Fruit fly (Drosophila melanogaster): Measurements from ENCODE around the gene CG31528.

CG31528 gene

dm6 chr3R:4378363-4379354 lies 37.6 kb upstream of the CG31528 start, which contains the start of gene Sfxn1-3 (continued):
- TF ChIP-seq ERR (GFP tag; optimal IDR thresholded peaks at IDR 0.05), result peak; percentile 26
- TF ChIP-seq rib (GFP tag; IDR thresholded peaks at IDR 0.05), result 0 out of 2 replicates have a peak, but pooled peaks have one; percentile 51
- TF ChIP-seq tll (GFP tag; optimal IDR thresholded peaks at IDR 0.05), result no peak
- peak; percentile 7 for TF ChIP-seq CG10147 (GFP tag; optimal IDR thresholded peaks at IDR 0.05)
- TF ChIP-seq CG1792 (GFP tag; optimal IDR thresholded peaks at IDR 0.05), result peak; percentile 49
- peak; percentile 28; the same call in 1 of the 2 replicates for TF ChIP-seq bowl (GFP tag; IDR thresholded peaks at IDR 0.05)
- peak; percentile 23 for TF ChIP-seq grau (tag; optimal IDR thresholded peaks at IDR 0.05)
- 0 out of 2 replicates have a peak, but pooled peaks have one; percentile 47 for TF ChIP-seq gsb (GFP tag; IDR thresholded peaks at IDR 0.05)
- no peak for TF ChIP-seq CG6175 (GFP tag; IDR thresholded peaks at IDR 0.05)
- TF ChIP-seq org-1 (GFP tag; optimal IDR thresholded peaks at IDR 0.05), result no peak
- TF ChIP-seq ewg (GFP tag; optimal IDR thresholded peaks at IDR 0.05), result peak; percentile 91
- TF ChIP-seq ase (GFP tag; IDR thresholded peaks at IDR 0.05), result 0 out of 3 replicates have a peak, but pooled peaks have one; percentile 40
- TF ChIP-seq seq (GFP tag; IDR thresholded peaks at IDR 0.05), result peak; percentile 68; the same call in 1 of the 2 replicates
- TF ChIP-seq nerfin-2 (GFP tag; IDR thresholded peaks at IDR 0.05; ENCODE audit: partially characterized antibody), result no peak; the same call in 1 of the 2 replicates
- peak; percentile 34 for TF ChIP-seq Dip3 (GFP tag; optimal IDR thresholded peaks at IDR 0.05)
- TF ChIP-seq emc (GFP tag; optimal IDR thresholded peaks at IDR 0.05), result no peak
- no peak for TF ChIP-seq Taf1 (GFP tag; IDR thresholded peaks at IDR 0.05)
- TF ChIP-seq chinmo (GFP tag; IDR thresholded peaks at IDR 0.05; ENCODE audit: partially characterized antibody), result 0 out of 4 replicates have a peak, but pooled peaks have one; percentile 53
- no peak for TF ChIP-seq CG18476 (GFP tag; optimal IDR thresholded peaks at IDR 0.05)
- TF ChIP-seq dan (GFP tag; IDR thresholded peaks at IDR 0.05), result no peak
- TF ChIP-seq CG15269 (tag; optimal IDR thresholded peaks at IDR 0.05), result peak; percentile 42
- TF ChIP-seq NC2α (GFP tag; optimal IDR thresholded peaks at IDR 0.05), result no peak
- peak; percentile 26 to 42 for TF ChIP-seq bsh (GFP tag; optimal IDR thresholded peaks at IDR 0.05)
- TF ChIP-seq Dp (GFP tag; optimal IDR thresholded peaks at IDR 0.05), result peak; percentile 12
- TF ChIP-seq CG12071 (GFP tag; optimal IDR thresholded peaks at IDR 0.05), result peak; percentile 57
- TF ChIP-seq prd (optimal IDR thresholded peaks at IDR 0.05), result no peak
- peak; percentile 60 for TF ChIP-seq prd (GFP tag; IDR thresholded peaks at IDR 0.05)
- no peak for TF ChIP-seq CG12744 (GFP tag; optimal IDR thresholded peaks at IDR 0.05)
- TF ChIP-seq MTF-1 (GFP tag; optimal IDR thresholded peaks at IDR 0.05; ENCODE audit: borderline replicate concordance), result no peak
- TF ChIP-seq CG8290 (GFP tag; optimal IDR thresholded peaks at IDR 0.05), result peak; percentile 36
- peak in 1 of 2 experiments; percentile 80 for TF ChIP-seq CG8290 (tag; optimal IDR thresholded peaks at IDR 0.05)
- TF ChIP-seq ftz-f1 (GFP tag; optimal IDR thresholded peaks at IDR 0.05), result peak; percentile 4
- no peak for TF ChIP-seq C15 (GFP tag; IDR thresholded peaks at IDR 0.05)
- peak; percentile 78 for TF ChIP-seq Hmr (GFP tag; optimal IDR thresholded peaks at IDR 0.05)
- no peak for TF ChIP-seq CG1647 (GFP tag; optimal IDR thresholded peaks at IDR 0.05)
- peak; percentile 42 for TF ChIP-seq gcm2 (GFP tag; optimal IDR thresholded peaks at IDR 0.05)
- TF ChIP-seq Ada2b (GFP tag; IDR thresholded peaks at IDR 0.05), result peak; percentile 37; the same call in 1 of the 2 replicates
- peak; percentile 61; the same call in 1 of the 3 replicates for TF ChIP-seq CG11456 (GFP tag; IDR thresholded peaks at IDR 0.05)
- TF ChIP-seq HHEX (GFP tag; optimal IDR thresholded peaks at IDR 0.05), result peak; percentile 27
- peak; percentile 25; the same call in 1 of the 2 replicates for TF ChIP-seq E2f2 (GFP tag; IDR thresholded peaks at IDR 0.05)
- TF ChIP-seq gce (GFP tag; IDR thresholded peaks at IDR 0.05), result peak; percentile 31; the same call in 1 of the 3 replicates
- TF ChIP-seq Rfx (GFP tag; IDR thresholded peaks at IDR 0.05), result peak; percentile 68
- TF ChIP-seq odd (GFP tag; optimal IDR thresholded peaks at IDR 0.05), result peak; percentile 62
- peak; percentile 16 for TF ChIP-seq CG1602 (GFP tag; optimal IDR thresholded peaks at IDR 0.05)
- TF ChIP-seq z (GFP tag; IDR thresholded peaks at IDR 0.05), result 0 out of 3 replicates have a peak, but pooled peaks have one; percentile 39
- TF ChIP-seq Six4 (GFP tag; optimal IDR thresholded peaks at IDR 0.05), result no peak
- peak; percentile 55 for TF ChIP-seq CG2678 (tag; optimal IDR thresholded peaks at IDR 0.05)
- peak; percentile 16 for TF ChIP-seq gcm (GFP tag; optimal IDR thresholded peaks at IDR 0.05)
